Worm (Caenorhabditis elegans) whole organism, late embryonic: ENCODE measurements around the gene Y51H7BR.7.
"Not testable (repeated sequence)": the region's sequence is repeated elsewhere in the genome, so short reads cannot be mapped to it uniquely, and the experiment has no call there.

ENCODE experiments used
- C38D4.7 ChIP-seq: fragments of 200-800 bp; sonication (Bioruptor generic); optimal IDR thresholded peaks from 2 replicates; lab custom pipeline; 2018; ENCODE audit warnings: mild to moderate bottlenecking, missing genetic modification characterization, moderate library complexity, missing compliant biosample characterization
- F13H6.1 ChIP-seq: sonication (generic microtip); optimal IDR thresholded peaks from 2 replicates; lab custom pipeline; 2016; ENCODE audit warnings: missing genetic modification characterization, missing compliant biosample characterization
- T23F11.4 ChIP-seq: fragments of 200-800 bp; sonication (Bioruptor generic); optimal IDR thresholded peaks from 2 replicates; lab custom pipeline; 2018; ENCODE audit warnings: mild to moderate bottlenecking, missing genetic modification characterization, missing compliant biosample characterization
- dve-1 ChIP-seq: sonication (generic microtip); optimal IDR thresholded peaks from 2 replicates; lab custom pipeline; 2017; ENCODE audit warnings: antibody characterized with exemption, mild to moderate bottlenecking, missing genetic modification characterization, missing compliant biosample characterization
- fkh-6 ChIP-seq: sonication (generic microtip); optimal IDR thresholded peaks from 2 replicates; lab custom pipeline; 2016; ENCODE audit warnings: missing genetic modification characterization, missing compliant biosample characterization
- lin-11 ChIP-seq: fragments of 200-800 bp; sonication (Bioruptor generic); optimal IDR thresholded peaks from 2 replicates; lab custom pipeline; 2018; ENCODE audit warnings: mild to moderate bottlenecking, missing genetic modification characterization, missing compliant biosample characterization
- nhr-232 ChIP-seq: sonication (generic microtip); optimal IDR thresholded peaks from 2 replicates; lab custom pipeline; 2016; ENCODE audit warnings: missing genetic modification characterization, missing compliant biosample characterization
- pha-4 ChIP-seq: fragments of 150-350 bp; optimal IDR thresholded peaks from 2 replicates; lab custom pipeline; 2018; ENCODE audit warnings: missing biosample characterization, missing genetic modification reagents, missing genetic modification characterization

DNA sequence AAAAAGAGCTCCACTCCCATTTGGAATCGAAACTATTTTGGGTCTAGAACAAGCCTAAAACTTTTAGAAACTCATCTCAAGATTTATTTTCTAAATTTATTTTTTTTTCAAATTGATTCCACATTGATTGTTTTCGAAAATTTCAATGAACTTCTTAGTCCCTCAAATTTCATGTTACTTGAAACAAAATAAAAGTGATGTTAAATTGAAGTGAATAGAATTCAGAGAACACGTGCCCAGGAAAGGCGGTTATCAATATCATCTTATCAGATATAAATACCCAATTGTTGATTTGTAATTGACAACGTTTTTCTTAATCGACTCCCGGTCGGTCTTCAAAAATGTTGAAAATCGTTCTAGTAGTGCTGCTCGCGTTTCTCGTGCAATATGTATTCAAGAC, 15.2 kb upstream of the Y51H7BR.7 start, which contains the start of gene poml-4:
- not testable (repeated sequence) for TF ChIP-seq T23F11.4 (GFP tag; lab: Kevin White, UChicago); F13H6.1; lin-11 (tag; lab: Kevin White, UChicago); pha-4 (tag; lab: Kevin White, UChicago); dve-1 (tag; lab: Kevin White, UChicago); nhr-232; fkh-6 (tag; lab: Kevin White, UChicago); C38D4.7 (GFP tag; lab: Kevin White, UChicago)
